In the genomic region with DNA sequence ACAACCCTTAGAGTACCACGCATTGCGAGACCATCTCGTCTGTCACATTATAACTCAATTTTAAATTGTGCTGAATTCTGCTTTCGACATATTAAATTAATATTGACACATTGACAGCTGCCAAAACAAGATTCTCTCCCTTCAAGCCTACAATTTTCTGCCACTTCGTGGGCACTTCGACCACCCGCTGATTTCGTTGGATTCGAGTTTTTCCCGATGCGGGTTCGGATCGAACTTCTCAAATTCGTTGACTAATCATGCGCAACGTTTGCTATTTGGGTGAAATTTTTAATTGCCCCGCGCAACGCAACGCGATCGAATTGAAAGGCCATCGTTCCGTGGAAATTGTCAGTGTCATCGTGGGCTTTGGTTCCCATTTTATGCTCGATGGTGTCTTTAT, we compare ENCODE assay signal across 2 fruit fly cellular contexts.
TF ChIP-seq lines count a peak whose summit lies in the region.

No protein-coding gene starts in this region.

- TF ChIP-seq CTCF in whole organism, embryonic (GFP tag; optimal IDR thresholded peaks at IDR 0.05; lab: Kevin White, UChicago), result no peak

TF ChIP-seq in whole organism, embryonic, 481 proteins besides CTCF, POLR2A, EP300 and RAD21:
- TF ChIP-seq aop (GFP tag; IDR thresholded peaks at IDR 0.05; lab: Robert Waterston, UW) (no peak), ci (GFP tag; IDR thresholded peaks at IDR 0.05; lab: Robert Waterston, UW) (no peak), gcm2 (GFP tag; optimal IDR thresholded peaks at IDR 0.05; lab: Kevin White, UChicago) (no peak), CG31388 (GFP tag; optimal IDR thresholded peaks at IDR 0.05; lab: Kevin White, UChicago) (no peak), schlank (tag; optimal IDR thresholded peaks at IDR 0.05; lab: Kevin White, UChicago) (peak; percentile 8), GATAe (GFP tag; conservative IDR thresholded peaks at IDR 0.05; lab: Robert Waterston, UW) (no peak), CG6813 (GFP tag; optimal IDR thresholded peaks at IDR 0.05; lab: Kevin White, UChicago) (peak; percentile 1), Hmr (GFP tag; optimal IDR thresholded peaks at IDR 0.05; lab: Kevin White, UChicago) (peak; percentile 23), CG2129 (GFP tag; IDR thresholded peaks at IDR 0.05; lab: Robert Waterston, UW; ENCODE audit: partially characterized antibody) (no peak), bbx (GFP tag; IDR thresholded peaks at IDR 0.05; lab: Robert Waterston, UW; ENCODE audit: partially characterized antibody) (no peak), Med (GFP tag; lab: Kevin White, UChicago) (peak; percentile 47), gcm (GFP tag; optimal IDR thresholded peaks at IDR 0.05; lab: Kevin White, UChicago) (peak; percentile 77), Dref (GFP tag; IDR thresholded peaks at IDR 0.05; lab: Robert Waterston, UW) (no peak), fd64A (GFP tag; optimal IDR thresholded peaks at IDR 0.05; lab: Kevin White, UChicago) (no peak), CG3281 (GFP tag; optimal IDR thresholded peaks at IDR 0.05; lab: Kevin White, UChicago) (peak; percentile 15), CG2120 (GFP tag; optimal IDR thresholded peaks at IDR 0.05; lab: Kevin White, UChicago) (no peak), E2f1 (GFP tag; IDR thresholded peaks at IDR 0.05; lab: Robert Waterston, UW) (no peak), CG5180 (GFP tag; optimal IDR thresholded peaks at IDR 0.05; lab: Kevin White, UChicago) (peak; percentile 20), Ets65A (GFP tag; lab: Kevin White, UChicago) (peak; percentile 17), CG13894 (tag; optimal IDR thresholded peaks at IDR 0.05; lab: Kevin White, UChicago) (peak; percentile 42), lab (GFP tag; optimal IDR thresholded peaks at IDR 0.05; lab: Kevin White, UChicago) (peak; percentile 49), CG15514 (GFP tag; optimal IDR thresholded peaks at IDR 0.05; lab: Kevin White, UChicago) (peak; percentile 6), Deaf1 (tag; optimal IDR thresholded peaks at IDR 0.05; lab: Kevin White, UChicago) (peak; percentile 50), CG8281 (tag; optimal IDR thresholded peaks at IDR 0.05; lab: Kevin White, UChicago) (peak; percentile 67), sisA (GFP tag; IDR thresholded peaks at IDR 0.05; lab: Robert Waterston, UW) (no peak)

TF ChIP-seq in whole organism, prepupa, 60 proteins besides CTCF, POLR2A, EP300 and RAD21:
- TF ChIP-seq eg (GFP tag; IDR thresholded peaks at IDR 0.05; lab: Robert Waterston, UW), result no peak
- peak; percentile 34 for TF ChIP-seq fkh (GFP tag; optimal IDR thresholded peaks at IDR 0.05; lab: Kevin White, UChicago)
